Worm (Caenorhabditis elegans) whole organism, young adult: ENCODE data around the gene myrf-1.

Experiments
- B0035.1 ChIP-seq: sonication (generic microtip); optimal IDR thresholded peaks from 2 replicates; lab custom pipeline; 2016; ENCODE audit warnings: missing genetic modification characterization, mild to moderate bottlenecking, missing compliant biosample characterization, missing genotype, missing genetic modification reagents
- B0336.3 ChIP-seq: fragments of 200-800 bp; sonication (Bioruptor generic); IDR thresholded peaks from 2 replicates; pipeline ENCODE4 v1.3.6; 2022; ENCODE audit warnings: missing genetic modification characterization, missing compliant biosample characterization
- F37B4.10 ChIP-seq: fragments of 200-800 bp; sonication (Bioruptor generic); IDR thresholded peaks from 2 replicates; pipeline ENCODE4 v1.3.6; 2022; ENCODE audit warnings: missing genetic modification characterization, missing compliant biosample characterization
- F39B2.1 ChIP-seq: fragments of 200-800 bp; sonication (Bioruptor generic); IDR thresholded peaks from 2 replicates; pipeline ENCODE4 v1.3.6; 2022; ENCODE audit warnings: missing genetic modification reagents, missing genetic modification characterization, missing compliant biosample characterization
- K11D2.4 ChIP-seq: fragments of 200-800 bp; sonication (Bioruptor generic); IDR thresholded peaks from 2 replicates; pipeline ENCODE4 v1.3.6; 2022; ENCODE audit warnings: missing genetic modification reagents, missing genetic modification characterization, missing compliant biosample characterization
- T07F8.4 ChIP-seq: sonication (generic microtip); optimal IDR thresholded peaks from 2 replicates; lab custom pipeline; 2016; ENCODE audit warnings: mild to moderate bottlenecking, missing genetic modification characterization, moderate library complexity, missing compliant biosample characterization
- T26A5.8 ChIP-seq: sonication (generic microtip); optimal IDR thresholded peaks from 2 replicates; lab custom pipeline; 2016; ENCODE audit warnings: missing genetic modification characterization, missing compliant biosample characterization
- Y53G8AR.9 ChIP-seq: fragments of 200-800 bp; sonication (Bioruptor generic); conservative IDR thresholded peaks from 2 replicates; pipeline ENCODE4 v1.3.6; 2022; ENCODE audit warnings: missing genetic modification reagents, missing genetic modification characterization, missing compliant biosample characterization
- Y67H2A.10 ChIP-seq: fragments of 200-800 bp; sonication (Bioruptor generic); conservative IDR thresholded peaks from 2 replicates; pipeline ENCODE4 v1.3.6; 2022; ENCODE audit warnings: missing genetic modification reagents, missing genetic modification characterization, missing compliant biosample characterization
- Y79H2A.3 ChIP-seq: fragments of 200-800 bp; sonication (Bioruptor generic); conservative IDR thresholded peaks from 2 replicates; pipeline ENCODE4 v1.3.6; 2022; ENCODE audit warnings: missing genetic modification reagents, missing genetic modification characterization, missing compliant biosample characterization
- akir-1 ChIP-seq: fragments of 200-800 bp; sonication (Bioruptor generic); optimal IDR thresholded peaks from 2 replicates; lab custom pipeline; 2018; ENCODE audit warnings: mild to moderate bottlenecking, missing genetic modification characterization, moderate library complexity, missing compliant biosample characterization
- aptf-3 ChIP-seq: fragments of 200-800 bp; sonication (Bioruptor generic); IDR thresholded peaks from 2 replicates; pipeline ENCODE4 v1.3.6; 2022; ENCODE audit warnings: missing genetic modification characterization, missing compliant biosample characterization
- attf-3 ChIP-seq: fragments of 200-800 bp; sonication (Bioruptor generic); conservative IDR thresholded peaks from 2 replicates; pipeline ENCODE4 v1.3.6; 2022; ENCODE audit warnings: missing genetic modification reagents, missing genetic modification characterization, missing compliant biosample characterization
- attf-6 ChIP-seq: fragments of 200-800 bp; sonication (Bioruptor generic); IDR thresholded peaks from 2 replicates; pipeline ENCODE4 v1.3.6; 2022; ENCODE audit warnings: missing genetic modification reagents, missing genetic modification characterization, missing compliant biosample characterization
- bed-1 ChIP-seq: fragments of 200-800 bp; sonication (Bioruptor generic); IDR thresholded peaks from 2 replicates; pipeline ENCODE4 v1.3.6; 2022; ENCODE audit warnings: missing genetic modification reagents, missing genetic modification characterization, missing compliant biosample characterization
- cebp-2 ChIP-seq: fragments of 200-800 bp; sonication (Bioruptor generic); IDR thresholded peaks from 2 replicates; pipeline ENCODE4 v1.3.6; 2022; ENCODE audit warnings: missing genetic modification characterization, missing compliant biosample characterization
- ceh-58 ChIP-seq: fragments of 200-800 bp; sonication (Bioruptor generic); IDR thresholded peaks from 2 replicates; pipeline ENCODE4 v1.3.6; 2022; ENCODE audit warnings: missing genetic modification characterization, missing compliant biosample characterization
- dox-1 ChIP-seq: fragments of 200-800 bp; sonication (Bioruptor generic); IDR thresholded peaks from 2 replicates; pipeline ENCODE4 v1.3.6; 2022; ENCODE audit warnings: missing genetic modification reagents, missing genetic modification characterization, missing compliant biosample characterization
- dpff-1 ChIP-seq: sonication (generic microtip); optimal IDR thresholded peaks from 2 replicates; lab custom pipeline; 2017; ENCODE audit warnings: mild to moderate bottlenecking, missing genetic modification characterization, missing compliant biosample characterization
- egl-18 ChIP-seq: fragments of 200-800 bp; sonication (Bioruptor generic); IDR thresholded peaks from 2 replicates; pipeline ENCODE4 v1.3.6; 2022; ENCODE audit warnings: missing genetic modification reagents, missing genetic modification characterization, missing compliant biosample characterization
- egl-44 ChIP-seq: fragments of 200-800 bp; sonication (Bioruptor generic); IDR thresholded peaks from 2 replicates; pipeline ENCODE4 v1.3.6; 2022; ENCODE audit warnings: missing genetic modification reagents, missing genetic modification characterization, missing compliant biosample characterization
- ekl-4 ChIP-seq: fragments of 200-800 bp; sonication (Bioruptor generic); IDR thresholded peaks from 2 replicates; pipeline ENCODE4 v1.3.6; 2022; ENCODE audit warnings: missing genetic modification reagents, missing genetic modification characterization, missing compliant biosample characterization
- ets-4 ChIP-seq: fragments of 200-800 bp; sonication (Bioruptor generic); optimal IDR thresholded peaks from 2 replicates; lab custom pipeline; 2018; ENCODE audit warnings: mild to moderate bottlenecking, missing genetic modification characterization, missing compliant biosample characterization
- gei-17 ChIP-seq: fragments of 200-800 bp; sonication (Bioruptor generic); optimal IDR thresholded peaks from 2 replicates; lab custom pipeline; 2018; ENCODE audit warnings: mild to moderate bottlenecking, missing genetic modification characterization, missing compliant biosample characterization
- him-1 ChIP-seq: sonication (generic microtip); optimal IDR thresholded peaks from 2 replicates; lab custom pipeline; 2016; ENCODE audit warnings: missing genotype, missing genetic modification reagents, missing genetic modification characterization, missing compliant biosample characterization
- hmg-1.2 ChIP-seq: fragments of 200-800 bp; sonication (Bioruptor generic); IDR thresholded peaks from 2 replicates; pipeline ENCODE4 v1.3.6; 2022; ENCODE audit warnings: missing genetic modification reagents, missing genetic modification characterization, missing compliant biosample characterization
- let-526 ChIP-seq: fragments of 200-800 bp; sonication (Bioruptor generic); IDR thresholded peaks from 2 replicates; pipeline ENCODE4 v1.3.6; 2022; ENCODE audit warnings: missing genetic modification reagents, missing genetic modification characterization, missing compliant biosample characterization
- madf-10 ChIP-seq: sonication (generic microtip); optimal IDR thresholded peaks from 2 replicates; lab custom pipeline; 2016; ENCODE audit warnings: mild to moderate bottlenecking, missing genetic modification characterization, missing compliant biosample characterization
- madf-6 ChIP-seq: fragments of 200-800 bp; sonication (Bioruptor generic); IDR thresholded peaks from 2 replicates; pipeline ENCODE4 v1.3.6; 2022; ENCODE audit warnings: missing genetic modification reagents, missing genetic modification characterization, missing compliant biosample characterization
- mcd-1 ChIP-seq: fragments of 200-800 bp; sonication (Bioruptor generic); IDR thresholded peaks from 2 replicates; pipeline ENCODE4 v1.3.6; 2022; ENCODE audit warnings: missing genetic modification reagents, missing genetic modification characterization, missing compliant biosample characterization
- mxl-1 ChIP-seq: sonication (generic microtip); optimal IDR thresholded peaks from 2 replicates; lab custom pipeline; 2016; ENCODE audit warnings: missing genetic modification characterization, missing compliant biosample characterization
- nfya-2 ChIP-seq: fragments of 200-800 bp; sonication (Bioruptor generic); IDR thresholded peaks from 2 replicates; pipeline ENCODE4 v1.3.6; 2022; ENCODE audit warnings: missing genetic modification reagents, missing genetic modification characterization, missing compliant biosample characterization
- nfyb-1 ChIP-seq: fragments of 200-800 bp; sonication (Bioruptor generic); IDR thresholded peaks from 2 replicates; pipeline ENCODE4 v1.3.6; 2022; ENCODE audit warnings: missing genetic modification reagents, missing genetic modification characterization, missing compliant biosample characterization
- nhr-179 ChIP-seq: sonication (generic microtip); optimal IDR thresholded peaks from 2 replicates; lab custom pipeline; 2016; ENCODE audit warnings: mild to moderate bottlenecking, missing genetic modification characterization, missing compliant biosample characterization
- nhr-27 ChIP-seq: fragments of 200-800 bp; sonication (Bioruptor generic); optimal IDR thresholded peaks from 2 replicates; lab custom pipeline; 2018; ENCODE audit warnings: mild to moderate bottlenecking, missing genetic modification characterization, moderate library complexity, missing compliant biosample characterization
- nhr-90 ChIP-seq: sonication (generic microtip); optimal IDR thresholded peaks from 2 replicates; lab custom pipeline; 2016; ENCODE audit warnings: missing genotype, mild to moderate bottlenecking, missing genetic modification characterization, missing compliant biosample characterization
- rpc-1 ChIP-seq, 2 experiments: fragments of 150-350 bp in 1 of 2; sonication (generic microtip) in 1 of 2; optimal IDR thresholded peaks; 2 replicates each; lab custom pipeline; 2014 to 2018; ENCODE audit warnings: missing biosample characterization in 1 of 2, missing genetic modification characterization in 1 of 2, missing genetic modification reagents in 1 of 2, missing genotype in 1 of 2
- sdz-38 ChIP-seq: sonication (generic microtip); optimal IDR thresholded peaks from 2 replicates; lab custom pipeline; 2016; ENCODE audit warnings: missing genotype, missing genetic modification characterization, missing compliant biosample characterization
- somi-1 ChIP-seq: fragments of 200-800 bp; sonication (Bioruptor generic); optimal IDR thresholded peaks from 2 replicates; lab custom pipeline; 2018; ENCODE audit warnings: mild to moderate bottlenecking, missing genetic modification characterization, missing compliant biosample characterization
- tlf-1 ChIP-seq: fragments of 200-800 bp; sonication (Bioruptor generic); optimal IDR thresholded peaks from 2 replicates; lab custom pipeline; 2018; ENCODE audit warnings: mild to moderate bottlenecking, missing genetic modification characterization, missing compliant biosample characterization
- unc-130 ChIP-seq: sonication (generic microtip); optimal IDR thresholded peaks from 2 replicates; lab custom pipeline; 2016; ENCODE audit warnings: missing genetic modification reagents, missing genetic modification characterization, missing compliant biosample characterization
- unc-62 ChIP-seq: fragments of 150-350 bp; optimal IDR thresholded peaks from 2 replicates; lab custom pipeline; 2014; ENCODE audit warnings: missing biosample characterization, missing genetic modification reagents, missing genetic modification characterization
- zim-3 ChIP-seq: sonication (generic microtip); optimal IDR thresholded peaks from 2 replicates; lab custom pipeline; 2017; ENCODE audit warnings: mild to moderate bottlenecking, missing genetic modification characterization, moderate library complexity, missing compliant biosample characterization
- ztf-18 ChIP-seq: sonication (generic microtip); optimal IDR thresholded peaks from 2 replicates; lab custom pipeline; 2016; ENCODE audit warnings: missing genotype, mild to moderate bottlenecking, missing genetic modification characterization, missing compliant biosample characterization
- ztf-22 ChIP-seq: fragments of 200-800 bp; sonication (Bioruptor generic); optimal IDR thresholded peaks from 2 replicates; lab custom pipeline; 2018; ENCODE audit warnings: mild to moderate bottlenecking, missing genetic modification characterization, moderate library complexity, missing compliant biosample characterization
- ztf-25 ChIP-seq: fragments of 200-800 bp; sonication (Bioruptor generic); IDR thresholded peaks from 2 replicates; pipeline ENCODE4 v1.3.6; 2022; ENCODE audit warnings: missing genetic modification reagents, missing genetic modification characterization, missing compliant biosample characterization
- ztf-26 ChIP-seq: sonication (generic microtip); optimal IDR thresholded peaks from 2 replicates; lab custom pipeline; 2017; ENCODE audit warnings: missing genetic modification characterization, missing compliant biosample characterization
- ztf-28 ChIP-seq: fragments of 200-800 bp; sonication (Bioruptor generic); IDR thresholded peaks from 2 replicates; pipeline ENCODE4 v1.3.6; 2022; ENCODE audit warnings: missing genetic modification reagents, missing genetic modification characterization, missing compliant biosample characterization

The myrf-1 gene

ce11 chrII:10543457-10544137 is 41.3 kb upstream of the myrf-1 start (continued):
- no peak for TF ChIP-seq sdz-38 (tag; lab: Kevin White, UChicago)
- peak; percentile 40 for TF ChIP-seq hmg-1.2 (GFP tag; lab: Robert Waterston, UW)
- no peak; the same call in 1 of the 2 replicates for TF ChIP-seq B0336.3 (GFP tag; lab: Robert Waterston, UW)
- TF ChIP-seq T07F8.4 (tag; lab: Kevin White, UChicago), result no peak
- TF ChIP-seq attf-6 (GFP tag; lab: Robert Waterston, UW), result no peak
- no peak for TF ChIP-seq nhr-179 (tag; lab: Kevin White, UChicago)
- TF ChIP-seq akir-1 (GFP tag; lab: Kevin White, UChicago), result no peak
- TF ChIP-seq aptf-3 (GFP tag; lab: Robert Waterston, UW), result 0 out of 2 replicates have a peak, but pooled peaks have one; percentile 4
- TF ChIP-seq ekl-4 (GFP tag; lab: Robert Waterston, UW), result peak; percentile 5; the same call in 1 of the 2 replicates
- 0 out of 2 replicates have a peak, but pooled peaks have one; percentile 60 for TF ChIP-seq F37B4.10 (GFP tag; lab: Robert Waterston, UW)
- TF ChIP-seq egl-18 (GFP tag; lab: Robert Waterston, UW), result no peak
- TF ChIP-seq dox-1 (GFP tag; lab: Robert Waterston, UW), result peak; percentile 38; the same call in 1 of the 2 replicates
- TF ChIP-seq mcd-1 (GFP tag; lab: Robert Waterston, UW), result no peak
- 0 out of 2 replicates have a peak, but pooled peaks have one; percentile 73 for TF ChIP-seq cebp-2 (GFP tag; lab: Robert Waterston, UW)
- TF ChIP-seq ceh-58 (GFP tag; lab: Robert Waterston, UW), result 0 out of 2 replicates have a peak, but pooled peaks have one; percentile 78
- no peak for TF ChIP-seq him-1
- no peak for TF ChIP-seq ztf-18 (tag; lab: Kevin White, UChicago)
- peak; percentile 27; the same call in 1 of the 2 replicates for TF ChIP-seq madf-6
- TF ChIP-seq ets-4 (GFP tag; lab: Kevin White, UChicago), result peak; percentile 53
- no peak for TF ChIP-seq nfya-2 (GFP tag; lab: Robert Waterston, UW)
- TF ChIP-seq T26A5.8, result no peak
- TF ChIP-seq tlf-1, result no peak
- no peak for TF ChIP-seq K11D2.4 (GFP tag; lab: Robert Waterston, UW)
- no peak for TF ChIP-seq nfyb-1 (GFP tag; lab: Robert Waterston, UW)
- TF ChIP-seq ztf-22, result no peak
- TF ChIP-seq rpc-1 (optimal IDR thresholded peaks at IDR 0.05; lab: Kevin White, UChicago), result no peak
- no peak for TF ChIP-seq rpc-1 (tag; optimal IDR thresholded peaks at IDR 0.05; lab: Kevin White, UChicago)
- 0 out of 2 replicates have a peak, but pooled peaks have one; percentile 9 for TF ChIP-seq F39B2.1 (GFP tag; lab: Robert Waterston, UW)
- TF ChIP-seq madf-10 (tag; lab: Kevin White, UChicago), result no peak
- TF ChIP-seq gei-17 (GFP tag; lab: Kevin White, UChicago), result no peak
- no peak for TF ChIP-seq somi-1
- TF ChIP-seq egl-44 (GFP tag; lab: Robert Waterston, UW), result peak; percentile 40; the same call in 1 of the 2 replicates
- TF ChIP-seq nhr-90 (tag; lab: Kevin White, UChicago), result no peak
- TF ChIP-seq mxl-1 (tag; lab: Kevin White, UChicago), result no peak
- no peak for TF ChIP-seq unc-62 (GFP tag; lab: Kevin White, UChicago)
- no peak for TF ChIP-seq let-526
- TF ChIP-seq attf-3 (GFP tag; lab: Robert Waterston, UW), result peak; percentile 39; the same call in 1 of the 2 replicates
- peak; percentile 27; the same call in 1 of the 2 replicates for TF ChIP-seq ztf-25 (GFP tag; lab: Robert Waterston, UW)
- no peak for TF ChIP-seq Y67H2A.10
- TF ChIP-seq ztf-26, result peak; percentile 39
- TF ChIP-seq unc-130 (GFP tag; lab: Kevin White, UChicago), result no peak
- TF ChIP-seq bed-1, result peak; percentile 14; the same call in 1 of the 2 replicates
- TF ChIP-seq zim-3 (tag; lab: Kevin White, UChicago), result peak; percentile 66
- no peak for TF ChIP-seq B0035.1 (tag; lab: Kevin White, UChicago)
- no peak for TF ChIP-seq dpff-1 (tag; lab: Kevin White, UChicago)
- TF ChIP-seq Y53G8AR.9 (GFP tag; lab: Robert Waterston, UW), result no peak
- TF ChIP-seq ztf-28 (GFP tag; lab: Robert Waterston, UW), result peak; percentile 40; the same call in 1 of the 2 replicates
- no peak for TF ChIP-seq nhr-27
- no peak for TF ChIP-seq Y79H2A.3 (GFP tag; lab: Robert Waterston, UW)
